Worm (Caenorhabditis elegans) whole organism, L2 larva: ENCODE data around the gene clec-54.
A peak's percentile ranks its signal among the peaks of the same experiment; 100 is the strongest.

Experiments
- R02D3.7 ChIP-seq: fragments of 150-350 bp; optimal IDR thresholded peaks from 2 replicates; lab custom pipeline; 2014; ENCODE audit warnings: missing biosample characterization, missing genetic modification characterization
- Y55F3AM.14 ChIP-seq: fragments of 200-800 bp; sonication (Bioruptor generic); optimal IDR thresholded peaks from 2 replicates; lab custom pipeline; 2018; ENCODE audit warnings: mild to moderate bottlenecking, missing genetic modification characterization, missing compliant biosample characterization
- alr-1 ChIP-seq: fragments of 150-350 bp; optimal IDR thresholded peaks from 2 replicates; lab custom pipeline; 2014; ENCODE audit warnings: missing biosample characterization, missing genetic modification characterization
- ama-1 ChIP-seq: fragments of 150-350 bp; optimal IDR thresholded peaks from 2 replicates; lab custom pipeline; 2018; ENCODE audit warnings: inconsistent platforms
- blmp-1 ChIP-seq: sonication (generic microtip); optimal IDR thresholded peaks from 2 replicates; lab custom pipeline; 2017; ENCODE audit warnings: missing genetic modification characterization, mild to moderate bottlenecking, missing compliant biosample characterization, antibody characterized with exemption, moderate library complexity; ENCODE audit not compliant: insufficient read depth
- ceh-16 ChIP-seq: fragments of 150-350 bp; optimal IDR thresholded peaks from 2 replicates; lab custom pipeline; 2014; ENCODE audit warnings: missing biosample characterization, missing genetic modification characterization
- ceh-82 ChIP-seq: fragments of 150-350 bp; optimal IDR thresholded peaks from 2 replicates; lab custom pipeline; 2014; ENCODE audit warnings: missing biosample characterization, missing genetic modification characterization
- dmd-4 ChIP-seq: sonication (generic microtip); optimal IDR thresholded peaks from 2 replicates; lab custom pipeline; 2017; ENCODE audit warnings: missing biosample characterization, missing genetic modification characterization
- egl-27 ChIP-seq: sonication (generic microtip); optimal IDR thresholded peaks from 3 replicates; lab custom pipeline; 2017; ENCODE audit warnings: missing biosample characterization, missing genetic modification reagents, missing genetic modification characterization
- elt-3 ChIP-seq: sonication (generic microtip); optimal IDR thresholded peaks from 2 replicates; lab custom pipeline; 2017; ENCODE audit warnings: missing biosample characterization, missing genetic modification characterization
- fos-1 ChIP-seq: fragments of 150-350 bp; optimal IDR thresholded peaks from 2 replicates; lab custom pipeline; 2014; ENCODE audit warnings: missing biosample characterization, missing genetic modification characterization
- lin-11 ChIP-seq: fragments of 150-350 bp; sonication (generic microtip); optimal IDR thresholded peaks from 2 replicates; lab custom pipeline; 2014; ENCODE audit warnings: missing biosample characterization, missing genetic modification characterization, inconsistent platforms, mixed read lengths
- lin-39 ChIP-seq: fragments of 150-350 bp; optimal IDR thresholded peaks from 2 replicates; lab custom pipeline; 2014; ENCODE audit warnings: missing biosample characterization, missing genetic modification reagents, missing genetic modification characterization
- lsy-2 ChIP-seq, 2 experiments: fragments of 150-350 bp in 1 of 2; sonication (generic microtip) in 1 of 2; optimal IDR thresholded peaks; 2 replicates each; lab custom pipeline; 2014 to 2017; ENCODE audit warnings: missing biosample characterization in 2 of 2, missing genetic modification characterization in 2 of 2
- mbf-1 ChIP-seq: sonication (generic microtip); optimal IDR thresholded peaks from 2 replicates; lab custom pipeline; 2017; ENCODE audit warnings: missing biosample characterization, missing genetic modification characterization
- nhr-10 ChIP-seq: sonication (generic microtip); optimal IDR thresholded peaks from 2 replicates; lab custom pipeline; 2017; ENCODE audit warnings: missing biosample characterization, missing genetic modification characterization
- nhr-12 ChIP-seq: fragments of 150-350 bp; optimal IDR thresholded peaks from 2 replicates; lab custom pipeline; 2014; ENCODE audit warnings: missing biosample characterization, missing genetic modification characterization
- nhr-237 ChIP-seq: fragments of 150-350 bp; optimal IDR thresholded peaks from 2 replicates; lab custom pipeline; 2014; ENCODE audit warnings: missing biosample characterization, missing genetic modification characterization
- nhr-25 ChIP-seq: fragments of 150-350 bp; sonication (generic microtip); optimal IDR thresholded peaks from 3 replicates; lab custom pipeline; 2014; ENCODE audit warnings: missing biosample characterization, missing genetic modification characterization
- nhr-6 ChIP-seq: fragments of 150-350 bp; optimal IDR thresholded peaks from 2 replicates; lab custom pipeline; 2014; ENCODE audit warnings: missing biosample characterization, missing genetic modification characterization
- nhr-77 ChIP-seq: fragments of 150-350 bp; optimal IDR thresholded peaks from 2 replicates; lab custom pipeline; 2014; ENCODE audit warnings: missing biosample characterization, missing genetic modification characterization
- sem-4 ChIP-seq: fragments of 150-350 bp; optimal IDR thresholded peaks from 2 replicates; lab custom pipeline; 2014; ENCODE audit warnings: missing biosample characterization, missing genetic modification reagents, missing genetic modification characterization
- skn-1 ChIP-seq: sonication (generic microtip); optimal IDR thresholded peaks from 2 replicates; lab custom pipeline; 2017; ENCODE audit warnings: missing biosample characterization, missing genetic modification characterization
- sma-3 ChIP-seq: sonication (generic microtip); optimal IDR thresholded peaks from 2 replicates; lab custom pipeline; 2016; ENCODE audit warnings: missing genetic modification reagents, missing genetic modification characterization, missing compliant biosample characterization
- sma-9 ChIP-seq, 2 experiments: fragments of 150-350 bp in 1 of 2; sonication (generic microtip) in 1 of 2; optimal IDR thresholded peaks; 2 replicates each; lab custom pipeline; 2014 to 2016; ENCODE audit warnings: missing genetic modification characterization in 2 of 2, mild to moderate bottlenecking in 1 of 2, missing biosample characterization in 1 of 2, missing compliant biosample characterization in 1 of 2, missing genetic modification reagents in 1 of 2, moderate library complexity in 1 of 2
- snpc-4 ChIP-seq: fragments of 150-350 bp; optimal IDR thresholded peaks from 2 replicates; lab custom pipeline; 2014; ENCODE audit warnings: missing biosample characterization, missing genetic modification characterization
- unc-62 ChIP-seq: fragments of 150-350 bp; optimal IDR thresholded peaks from 2 replicates; lab custom pipeline; 2014; ENCODE audit warnings: missing biosample characterization, missing genetic modification reagents, missing genetic modification characterization
- zag-1 ChIP-seq: fragments of 150-350 bp; optimal IDR thresholded peaks from 2 replicates; lab custom pipeline; 2014; ENCODE audit warnings: missing biosample characterization, missing genetic modification characterization
- ztf-11 ChIP-seq: sonication (generic microtip); optimal IDR thresholded peaks from 2 replicates; lab custom pipeline; 2017; ENCODE audit warnings: missing biosample characterization, missing genetic modification characterization
- ztf-4 ChIP-seq: fragments of 150-350 bp; optimal IDR thresholded peaks from 2 replicates; lab custom pipeline; 2014; ENCODE audit warnings: missing biosample characterization, missing genetic modification characterization

The clec-54 gene

ce11 chrV:14480533-14480932 is 3.8 kb downstream of the clec-54 start:
- TF ChIP-seq lsy-2 (tag; optimal IDR thresholded peaks at IDR 0.05; lab: Kevin White, UChicago) (no peak), ceh-82 (tag; lab: Kevin White, UChicago) (no peak), alr-1 (tag; lab: Kevin White, UChicago) (no peak), ceh-16 (tag; lab: Kevin White, UChicago) (no peak), blmp-1 (tag; lab: Kevin White, UChicago) (no peak), mbf-1 (tag; lab: Kevin White, UChicago) (no peak), sma-3 (no peak), ztf-11 (tag; lab: Kevin White, UChicago) (no peak), skn-1 (tag; lab: Kevin White, UChicago) (no peak), unc-62 (GFP tag; lab: Kevin White, UChicago) (no peak), ztf-4 (tag; lab: Kevin White, UChicago) (no peak), R02D3.7 (no peak), snpc-4 (tag; lab: Kevin White, UChicago) (no peak)

ce11 chrV:14481401-14481800 is 4.7 kb downstream of the clec-54 start, which contains the start of gene R02D5.7:
TSS of gene R02D5.7 (minus strand) at chrV:14481501.
- TF ChIP-seq sma-9 (GFP tag; optimal IDR thresholded peaks at IDR 0.05; lab: Kevin White, UChicago): no peak
- no peak for TF ChIP-seq sma-9 (tag; optimal IDR thresholded peaks at IDR 0.05; lab: Kevin White, UChicago)
- TF ChIP-seq elt-3 (tag; lab: Kevin White, UChicago): no peak
- TF ChIP-seq ztf-4 (tag; lab: Kevin White, UChicago): no peak
- no peak for TF ChIP-seq nhr-10 (tag; lab: Kevin White, UChicago)
- no peak for TF ChIP-seq ztf-11 (tag; lab: Kevin White, UChicago)
- no peak for TF ChIP-seq snpc-4 (tag; lab: Kevin White, UChicago)
- no peak for TF ChIP-seq nhr-6
- no peak for TF ChIP-seq nhr-77 (tag; lab: Kevin White, UChicago)
- no peak for TF ChIP-seq egl-27

- TF ChIP-seq nhr-77 (tag; lab: Kevin White, UChicago) (no peak), lin-11 (tag; lab: Kevin White, UChicago) (no peak), alr-1 (tag; lab: Kevin White, UChicago) (no peak), lin-39 (no peak), ztf-4 (tag; lab: Kevin White, UChicago) (no peak), nhr-237 (no peak), ceh-82 (tag; lab: Kevin White, UChicago) (no peak)
Measured at ce11 chrV:14481987-14482386, 5.3 kb downstream of the clec-54 start, which contains the start of gene R02D5.10. TSS of gene R02D5.10 (plus strand) at chrV:14482287.

ce11 chrV:14482728-14483210 is 6.1 kb downstream of the clec-54 start, which contains the start of gene R02D5.3:
TSS of gene R02D5.3 (plus strand) at chrV:14483160.
- TF ChIP-seq fos-1 (peak; percentile 96), lsy-2 (tag; optimal IDR thresholded peaks at IDR 0.05; lab: Kevin White, UChicago) (no peak), blmp-1 (tag; lab: Kevin White, UChicago) (no peak), skn-1 (tag; lab: Kevin White, UChicago) (peak; percentile 61)
- TF ChIP-seq, all 48 proteins: peak for 2

ce11 chrV:14484582-14484981 is 7.9 kb downstream of the clec-54 start, which contains the start of gene R02D5.4:
TSS of gene R02D5.4 (minus strand) at chrV:14484682.
- no peak for TF ChIP-seq nhr-25 (tag; lab: Kevin White, UChicago)
- TF ChIP-seq dmd-4 (tag; lab: Kevin White, UChicago): no peak
- no peak for TF ChIP-seq zag-1 (tag; lab: Kevin White, UChicago)
- no peak for TF ChIP-seq nhr-77 (tag; lab: Kevin White, UChicago)
- TF ChIP-seq snpc-4 (tag; lab: Kevin White, UChicago): no peak

ce11 chrV:14491097-14491496 is 14.4 kb downstream of the clec-54 start:
- no peak for TF ChIP-seq Y55F3AM.14 (GFP tag; lab: Kevin White, UChicago)
- TF ChIP-seq sem-4 (tag; lab: Kevin White, UChicago): no peak
- no peak for TF ChIP-seq nhr-12 (tag; lab: Kevin White, UChicago)
- TF ChIP-seq skn-1 (tag; lab: Kevin White, UChicago): no peak
- no peak for TF ChIP-seq ama-1
- TF ChIP-seq ztf-4 (tag; lab: Kevin White, UChicago): no peak
- no peak for TF ChIP-seq lin-39
